Worm (Caenorhabditis elegans): ENCODE data around the gene F36F12.2.
A peak's percentile ranks its signal among the peaks of the same experiment; 100 is the strongest.

The F36F12.2 gene

DNA sequence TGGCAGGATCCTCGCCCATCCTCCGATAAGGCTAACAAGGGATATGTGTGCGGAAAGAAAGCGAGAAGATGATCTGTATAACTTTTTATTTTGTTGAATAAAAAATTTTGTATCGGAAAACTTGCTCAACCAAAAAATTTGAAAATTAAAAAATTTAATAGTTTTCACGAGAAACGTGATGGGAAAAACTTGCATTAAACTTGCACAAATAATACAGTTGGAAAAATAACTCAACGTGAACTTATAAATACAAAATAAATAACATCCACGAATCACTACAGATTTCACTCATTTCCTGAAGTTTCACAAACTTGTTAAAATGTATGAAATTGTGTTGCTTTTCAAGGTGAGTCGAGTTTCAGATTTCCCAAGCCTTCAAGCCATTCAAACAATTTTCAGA is 3.9 kb upstream of the F36F12.2 start, which contains the start of gene F36F12.7:
F36F12.7 (plus strand) TSS at position 301 of the 400 bp plus-strand sequence.
- TF ChIP-seq xnd-1 (tag; optimal IDR thresholded peaks at IDR 0.05) (no peak), unc-62 (GFP tag; optimal IDR thresholded peaks at IDR 0.05) (no peak), rcor-1 (GFP tag; IDR thresholded peaks at IDR 0.05) (no peak), snpc-3.4 (tag; optimal IDR thresholded peaks at IDR 0.05) (no peak), hmg-1.2 (GFP tag; IDR thresholded peaks at IDR 0.05) (no peak), lin-54 (GFP tag; optimal IDR thresholded peaks at IDR 0.05) (no peak), sptf-2 (GFP tag; optimal IDR thresholded peaks at IDR 0.05) (no peak), F23B12.7 (tag; optimal IDR thresholded peaks at IDR 0.05; ENCODE audit: insufficient read depth) (no peak), rpc-1 (optimal IDR thresholded peaks at IDR 0.05) (no peak), rpc-1 (tag; optimal IDR thresholded peaks at IDR 0.05) (no peak), chd-7 (tag; optimal IDR thresholded peaks at IDR 0.05) (no peak), madf-6 (GFP tag; IDR thresholded peaks at IDR 0.05) (no peak), egrh-3 (GFP tag; IDR thresholded peaks at IDR 0.05) (no peak), lin-35 (GFP tag; optimal IDR thresholded peaks at IDR 0.05) (no peak)

ce11 chrV:2097653-2098052 is 2.5 kb upstream of the F36F12.2 start, which contains the start of gene clec-208:
TSS of gene clec-208 (plus strand) at chrV:2097953.
- TF ChIP-seq ZK185.1 (tag; optimal IDR thresholded peaks at IDR 0.05; ENCODE audit: poor library complexity, severe bottlenecking) (no peak), tlf-1 (GFP tag; optimal IDR thresholded peaks at IDR 0.05) (no peak), F49E8.2 (tag; optimal IDR thresholded peaks at IDR 0.05; ENCODE audit: insufficient read depth) (no peak), lir-1 (GFP tag; conservative IDR thresholded peaks at IDR 0.05) (no peak), F37B4.10 (GFP tag; IDR thresholded peaks at IDR 0.05) (no peak), egl-44 (GFP tag; IDR thresholded peaks at IDR 0.05) (no peak), hmg-1.2 (GFP tag; IDR thresholded peaks at IDR 0.05) (no peak), hmg-20 (GFP tag; IDR thresholded peaks at IDR 0.05) (no peak), tbp1 (GFP tag; optimal IDR thresholded peaks at IDR 0.05) (no peak), madf-10 (tag; optimal IDR thresholded peaks at IDR 0.05) (no peak), nhr-120 (GFP tag; IDR thresholded peaks at IDR 0.05) (no peak), cebp-2 (GFP tag; IDR thresholded peaks at IDR 0.05) (no peak), gei-17 (GFP tag; optimal IDR thresholded peaks at IDR 0.05) (no peak), bed-1 (GFP tag; IDR thresholded peaks at IDR 0.05) (no peak), egrh-3 (GFP tag; IDR thresholded peaks at IDR 0.05) (no peak), madf-3 (GFP tag; IDR thresholded peaks at IDR 0.05) (no peak), lin-26 (GFP tag; IDR thresholded peaks at IDR 0.05) (no peak), sdz-38 (tag; optimal IDR thresholded peaks at IDR 0.05) (no peak), bed-2 (GFP tag; IDR thresholded peaks at IDR 0.05) (no peak)

ce11 chrV:2095772-2096171 is 668 bp upstream of the F36F12.2 start, which contains the start of gene clec-207:
TSS of gene clec-207 (plus strand) at chrV:2096072.
- no peak for TF ChIP-seq B0261.1 (tag; optimal IDR thresholded peaks at IDR 0.05)
- TF ChIP-seq ztf-3 (GFP tag; optimal IDR thresholded peaks at IDR 0.05) = no peak
- no peak for TF ChIP-seq tbx-9 (tag; optimal IDR thresholded peaks at IDR 0.05; ENCODE audit: borderline replicate concordance)

- TF ChIP-seq attf-6 (GFP tag; IDR thresholded peaks at IDR 0.05) = peak; percentile 90
- peak; percentile 55 for TF ChIP-seq mcd-1 (GFP tag; IDR thresholded peaks at IDR 0.05)
- peak; percentile 23 for TF ChIP-seq snpc-1.1 (tag; optimal IDR thresholded peaks at IDR 0.05; ENCODE audit: insufficient read depth)
- peak; percentile 30 for TF ChIP-seq D2030.7 (GFP tag; IDR thresholded peaks at IDR 0.05)
- peak; percentile 89 for TF ChIP-seq hmg-1.2 (GFP tag; IDR thresholded peaks at IDR 0.05)
- peak; percentile 7 for TF ChIP-seq snpc-4 (GFP tag; optimal IDR thresholded peaks at IDR 0.05)
- TF ChIP-seq snpc-4 (tag; optimal IDR thresholded peaks at IDR 0.05) = peak in 3 of 4 experiments; percentile 51 to 88 (median 73)
- TF ChIP-seq pbrm-1 (GFP tag; IDR thresholded peaks at IDR 0.05) = peak; percentile 85
Observed at ce11 chrV:2090321-2090720, 4.8 kb downstream of the F36F12.2 start, which contains the start of gene ztf-28. TSS of gene ztf-28 (plus strand) at chrV:2090669.
